Fruit fly (Drosophila melanogaster) whole organism, pupa: ENCODE measurements around the gene CG42238.

Experiments
- CG15710 ChIP-seq: fragments of 200-800 bp; sonication (Bioruptor generic); optimal IDR thresholded peaks from 2 replicates; lab custom pipeline; 2018; ENCODE audit warnings: missing biosample characterization, mild to moderate bottlenecking, missing genetic modification characterization, moderate library complexity
- CG8159 ChIP-seq: fragments of 200-800 bp; sonication (Bioruptor generic); optimal IDR thresholded peaks from 3 replicates; lab custom pipeline; 2018; ENCODE audit warnings: missing biosample characterization, mild to moderate bottlenecking, missing genetic modification characterization, moderate library complexity
- EcR ChIP-seq: fragments of 200-800 bp; sonication (Bioruptor generic); optimal IDR thresholded peaks from 3 replicates; lab custom pipeline; 2019; ENCODE audit warnings: missing biosample characterization, missing genetic modification characterization, mild to moderate bottlenecking, moderate library complexity, missing genetic modification reagents
- Pif1B ChIP-seq: fragments of 200-800 bp; sonication (Bioruptor generic); optimal IDR thresholded peaks from 3 replicates; lab custom pipeline; 2016; ENCODE audit warnings: missing biosample characterization, missing genetic modification characterization
- Snoo ChIP-seq: fragments of 200-800 bp; sonication (Bioruptor generic); optimal IDR thresholded peaks from 3 replicates; lab custom pipeline; 2017; ENCODE audit warnings: missing biosample characterization, mild to moderate bottlenecking, missing genetic modification characterization, inconsistent platforms
- rn ChIP-seq: fragments of 200-800 bp; sonication (Bioruptor generic); IDR thresholded peaks from 2 replicates; pipeline ENCODE4 v1.3.6; 2022; ENCODE audit warnings: missing biosample characterization, missing genetic modification characterization

- TF ChIP-seq rn (GFP tag; lab: Robert Waterston, UW) (no peak), Pif1B (no peak), EcR (GFP tag; lab: Kevin White, UChicago) (no peak), CG8159 (tag; lab: Kevin White, UChicago) (no peak), Snoo (no peak), CG15710 (tag; lab: Kevin White, UChicago) (no peak)
Measured at dm6 chr2L:20934678-20935077, 117.3 kb downstream of the CG42238 start.
